Worm (Caenorhabditis elegans): ENCODE data around the gene acs-2.
A peak's percentile ranks its signal among the peaks of the same experiment; 100 is the strongest.

acs-2 gene

DNA sequence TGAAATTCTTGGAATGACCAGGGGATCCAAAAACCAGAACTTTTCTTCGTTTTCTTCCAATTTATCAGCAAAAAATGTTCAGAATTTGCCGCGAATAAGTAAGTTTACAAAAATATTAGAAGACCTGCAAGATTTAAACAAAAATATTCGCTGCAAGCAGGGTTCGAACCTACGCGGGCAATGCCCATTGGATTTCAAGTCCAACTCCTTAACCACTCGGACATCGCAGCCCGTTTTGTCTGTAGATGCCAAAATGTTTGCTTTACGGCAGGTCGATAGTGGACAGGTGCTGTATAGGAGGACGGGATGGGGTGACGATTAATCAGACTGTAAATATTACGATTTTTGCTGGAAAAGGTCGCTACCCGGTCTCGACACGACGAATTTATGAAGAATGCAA, 19.5 kb upstream of the acs-2 start (continued):
- TF ChIP-seq let-526 (GFP tag; IDR thresholded peaks at IDR 0.05) (no peak), atf-7 (tag; optimal IDR thresholded peaks at IDR 0.05) (peak; percentile 46), nhr-179 (tag; optimal IDR thresholded peaks at IDR 0.05) (peak; percentile 49), F23B12.7 (tag; optimal IDR thresholded peaks at IDR 0.05; ENCODE audit: insufficient read depth) (peak; percentile 25), lin-54 (GFP tag; optimal IDR thresholded peaks at IDR 0.05) (peak; percentile 7), dpl-1 (GFP tag; optimal IDR thresholded peaks at IDR 0.05) (no peak), tlf-1 (GFP tag; optimal IDR thresholded peaks at IDR 0.05) (no peak), unc-130 (GFP tag; optimal IDR thresholded peaks at IDR 0.05) (no peak), Y53G8AR.9 (GFP tag; conservative IDR thresholded peaks at IDR 0.05) (no peak), rpc-1 (optimal IDR thresholded peaks at IDR 0.05) (peak; percentile 75), rpc-1 (tag; optimal IDR thresholded peaks at IDR 0.05) (peak; percentile 87), hsf-1 (GFP tag; IDR thresholded peaks at IDR 0.05) (peak; percentile 51; the same call in 1 of the 2 replicates), pha-4 (tag; optimal IDR thresholded peaks at IDR 0.05) (no peak), C17E4.6 (GFP tag; IDR thresholded peaks at IDR 0.05) (no peak), nhr-80 (tag; optimal IDR thresholded peaks at IDR 0.05) (peak; percentile 22), attf-6 (GFP tag; IDR thresholded peaks at IDR 0.05) (no peak), sptf-2 (GFP tag; optimal IDR thresholded peaks at IDR 0.05) (no peak), cebp-1 (GFP tag; IDR thresholded peaks at IDR 0.05) (no peak), cebp-1 (tag; optimal IDR thresholded peaks at IDR 0.05) (peak; percentile 33), ceh-40 (GFP tag; IDR thresholded peaks at IDR 0.05) (no peak; the same call in 1 of the 2 replicates), ceh-79 (tag; optimal IDR thresholded peaks at IDR 0.05) (no peak), ztf-26 (tag; optimal IDR thresholded peaks at IDR 0.05) (peak; percentile 23), ZK185.1 (tag; optimal IDR thresholded peaks at IDR 0.05; ENCODE audit: poor library complexity, severe bottlenecking) (peak; percentile 54), madf-10 (tag; optimal IDR thresholded peaks at IDR 0.05) (peak; percentile 46), F52B5.7 (tag; optimal IDR thresholded peaks at IDR 0.05) (no peak), rcor-1 (GFP tag; IDR thresholded peaks at IDR 0.05) (peak; percentile 54; the same call in 1 of the 2 replicates), egl-18 (GFP tag; IDR thresholded peaks at IDR 0.05) (no peak), K11D2.4 (GFP tag; IDR thresholded peaks at IDR 0.05) (no peak), xnd-1 (tag; optimal IDR thresholded peaks at IDR 0.05) (no peak), ceh-27 (GFP tag; optimal IDR thresholded peaks at IDR 0.05) (peak; percentile 15), ztf-28 (GFP tag; IDR thresholded peaks at IDR 0.05) (no peak), lag-1 (GFP tag; IDR thresholded peaks at IDR 0.05) (no peak), Y79H2A.3 (GFP tag; conservative IDR thresholded peaks at IDR 0.05) (no peak), let-607 (tag; optimal IDR thresholded peaks at IDR 0.05) (peak in 1 of 2 experiments; percentile 20), attf-5 (GFP tag; optimal IDR thresholded peaks at IDR 0.05) (peak; percentile 43), egl-44 (GFP tag; IDR thresholded peaks at IDR 0.05) (0 out of 2 replicates have a peak, but pooled peaks have one; percentile 40), tbp1 (GFP tag; optimal IDR thresholded peaks at IDR 0.05) (peak; percentile 95), chd-7 (tag; optimal IDR thresholded peaks at IDR 0.05) (peak; percentile 58), him-1 (tag; optimal IDR thresholded peaks at IDR 0.05) (peak; percentile 70), die-1 (tag; optimal IDR thresholded peaks at IDR 0.05) (peak; percentile 76), B0035.1 (tag; optimal IDR thresholded peaks at IDR 0.05) (no peak), ceh-58 (GFP tag; IDR thresholded peaks at IDR 0.05) (no peak), F10E7.11 (tag; optimal IDR thresholded peaks at IDR 0.05) (no peak), nfya-1 (tag; optimal IDR thresholded peaks at IDR 0.05; ENCODE audit: borderline replicate concordance, insufficient read depth) (no peak), nhr-27 (tag; optimal IDR thresholded peaks at IDR 0.05) (no peak), cebp-2 (GFP tag; IDR thresholded peaks at IDR 0.05) (0 out of 2 replicates have a peak, but pooled peaks have one; percentile 71), T07F8.4 (tag; optimal IDR thresholded peaks at IDR 0.05) (no peak), ets-4 (GFP tag; optimal IDR thresholded peaks at IDR 0.05) (no peak), B0019.2 (GFP tag; conservative IDR thresholded peaks at IDR 0.05) (no peak), efl-1 (GFP tag; optimal IDR thresholded peaks at IDR 0.05) (no peak)
